Fruit fly (Drosophila melanogaster): ENCODE data around the gene toe.

Gene toe

dm6 chr3L:12414189-12414964 lies 18.1 kb downstream of the toe start, which contains the start of gene SCaMC:
Gene SCaMC, minus strand, starts transcription at chr3L:12414842.
- no peak for TF ChIP-seq Vsx2 (GFP tag; optimal IDR thresholded peaks at IDR 0.05; ENCODE audit: partially characterized antibody)
- TF ChIP-seq sv (GFP tag; optimal IDR thresholded peaks at IDR 0.05) = no peak
- no peak for TF ChIP-seq ey (GFP tag; optimal IDR thresholded peaks at IDR 0.05)
- no peak for TF ChIP-seq GATAd (GFP tag; optimal IDR thresholded peaks at IDR 0.05)
- no peak for TF ChIP-seq dsf (GFP tag; optimal IDR thresholded peaks at IDR 0.05; ENCODE audit: borderline replicate concordance)
- no peak for TF ChIP-seq OdsH (GFP tag; optimal IDR thresholded peaks at IDR 0.05)
- TF ChIP-seq Hr78 (GFP tag; optimal IDR thresholded peaks at IDR 0.05) = no peak
- TF ChIP-seq Rel (GFP tag; optimal IDR thresholded peaks at IDR 0.05) = no peak
- TF ChIP-seq Rel (tag; optimal IDR thresholded peaks at IDR 0.05) = peak; percentile 70
- no peak for TF ChIP-seq Hr83 (GFP tag; optimal IDR thresholded peaks at IDR 0.05; ENCODE audit: poor library complexity, severe bottlenecking)
- no peak for TF ChIP-seq tai (GFP tag; optimal IDR thresholded peaks at IDR 0.05)
- no peak for TF ChIP-seq Mio (GFP tag; optimal IDR thresholded peaks at IDR 0.05)
- TF ChIP-seq pan (optimal IDR thresholded peaks at IDR 0.05) = no peak
- peak; percentile 39 for TF ChIP-seq h (GFP tag; optimal IDR thresholded peaks at IDR 0.05)
- no peak for TF ChIP-seq Hnf4 (GFP tag; optimal IDR thresholded peaks at IDR 0.05)
- TF ChIP-seq Myc (optimal IDR thresholded peaks at IDR 0.05) = peak; percentile 9
- no peak for TF ChIP-seq foxo (GFP tag; optimal IDR thresholded peaks at IDR 0.05)
- TF ChIP-seq dmrt93B (GFP tag; optimal IDR thresholded peaks at IDR 0.05) = no peak
- TF ChIP-seq lola (GFP tag; optimal IDR thresholded peaks at IDR 0.05) = no peak
- peak; percentile 16 for TF ChIP-seq rgr (GFP tag; optimal IDR thresholded peaks at IDR 0.05)
- TF ChIP-seq Jra (GFP tag; optimal IDR thresholded peaks at IDR 0.05) = no peak
- no peak for TF ChIP-seq br (GFP tag; optimal IDR thresholded peaks at IDR 0.05)
- TF ChIP-seq Sp1 (GFP tag; optimal IDR thresholded peaks at IDR 0.05) = peak; percentile 4

DNA sequence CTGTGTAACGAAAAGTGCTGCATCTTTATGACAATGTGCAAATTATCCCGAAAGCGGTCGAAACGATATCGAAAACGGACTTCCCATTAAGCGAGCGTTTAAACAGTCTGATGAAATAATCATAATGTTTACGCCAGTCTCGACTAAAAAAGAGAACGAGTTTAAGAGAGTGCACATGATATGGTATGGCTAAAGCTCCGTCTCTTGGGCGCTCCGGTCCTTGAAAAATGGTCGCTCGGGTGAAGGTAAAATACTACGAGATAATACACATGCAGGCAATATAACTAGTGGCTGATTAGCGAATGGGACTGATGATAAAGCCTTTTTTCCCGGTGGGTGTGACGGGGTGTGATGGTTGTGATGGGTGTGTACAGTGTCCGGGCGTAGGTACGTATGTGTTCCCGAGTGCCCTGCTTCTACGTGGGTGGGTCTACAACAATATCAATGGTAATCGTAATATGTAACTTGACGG lies 21.2 kb downstream of the toe start:
- TF ChIP-seq sage (GFP tag; optimal IDR thresholded peaks at IDR 0.05) (no peak), Hr83 (GFP tag; optimal IDR thresholded peaks at IDR 0.05; ENCODE audit: poor library complexity, severe bottlenecking) (peak; percentile 2), dsf (GFP tag; optimal IDR thresholded peaks at IDR 0.05; ENCODE audit: borderline replicate concordance) (no peak), Rel (GFP tag; optimal IDR thresholded peaks at IDR 0.05) (no peak), Rel (tag; optimal IDR thresholded peaks at IDR 0.05) (peak; percentile 25), Myc (optimal IDR thresholded peaks at IDR 0.05) (no peak), usp (GFP tag; optimal IDR thresholded peaks at IDR 0.05) (no peak), fru (GFP tag; optimal IDR thresholded peaks at IDR 0.05) (no peak), Abd-B (GFP tag; optimal IDR thresholded peaks at IDR 0.05) (no peak), foxo (GFP tag; optimal IDR thresholded peaks at IDR 0.05) (no peak), h (GFP tag; optimal IDR thresholded peaks at IDR 0.05) (no peak), jim (GFP tag; optimal IDR thresholded peaks at IDR 0.05) (no peak), Hnf4 (GFP tag; optimal IDR thresholded peaks at IDR 0.05) (no peak), Vsx2 (GFP tag; optimal IDR thresholded peaks at IDR 0.05; ENCODE audit: partially characterized antibody) (no peak)

dm6 chr3L:12410472-12411213 lies 21.8 kb downstream of the toe start:
- TF ChIP-seq psq (GFP tag; optimal IDR thresholded peaks at IDR 0.05) (peak; percentile 46), dsf (GFP tag; optimal IDR thresholded peaks at IDR 0.05; ENCODE audit: borderline replicate concordance) (no peak), rgr (GFP tag; optimal IDR thresholded peaks at IDR 0.05) (peak; percentile 74), Dfd (GFP tag; optimal IDR thresholded peaks at IDR 0.05) (no peak), Hr83 (GFP tag; optimal IDR thresholded peaks at IDR 0.05; ENCODE audit: poor library complexity, severe bottlenecking) (peak; percentile 8), dmrt93B (GFP tag; optimal IDR thresholded peaks at IDR 0.05) (peak; percentile 34), CG9705 (GFP tag; optimal IDR thresholded peaks at IDR 0.05) (peak; percentile 30), OdsH (GFP tag; optimal IDR thresholded peaks at IDR 0.05) (peak; percentile 49), sage (GFP tag; optimal IDR thresholded peaks at IDR 0.05) (peak; percentile 42), Vsx2 (GFP tag; optimal IDR thresholded peaks at IDR 0.05; ENCODE audit: partially characterized antibody) (no peak), GATAd (GFP tag; optimal IDR thresholded peaks at IDR 0.05) (no peak), Jra (GFP tag; optimal IDR thresholded peaks at IDR 0.05) (no peak), CrebA (GFP tag; optimal IDR thresholded peaks at IDR 0.05; ENCODE audit: borderline replicate concordance) (no peak), pan (optimal IDR thresholded peaks at IDR 0.05) (no peak), jim (GFP tag; optimal IDR thresholded peaks at IDR 0.05) (no peak), CG32264 (GFP tag; optimal IDR thresholded peaks at IDR 0.05) (peak; percentile 80), Dif (GFP tag; optimal IDR thresholded peaks at IDR 0.05; ENCODE audit: partially characterized antibody) (no peak), Abd-B (GFP tag; optimal IDR thresholded peaks at IDR 0.05) (no peak), Sp1 (GFP tag; optimal IDR thresholded peaks at IDR 0.05) (peak; percentile 60), dl (GFP tag; optimal IDR thresholded peaks at IDR 0.05; ENCODE audit: insufficient read depth in 1 of 2, partially characterized antibody in 2 of 2) (no peak), Hr78 (GFP tag; optimal IDR thresholded peaks at IDR 0.05) (no peak), Rel (GFP tag; optimal IDR thresholded peaks at IDR 0.05) (no peak), Rel (tag; optimal IDR thresholded peaks at IDR 0.05) (peak; percentile 83), br (GFP tag; optimal IDR thresholded peaks at IDR 0.05) (peak; percentile 69), foxo (GFP tag; optimal IDR thresholded peaks at IDR 0.05) (peak; percentile 11 to 56), lola (GFP tag; optimal IDR thresholded peaks at IDR 0.05) (no peak), woc (GFP tag; optimal IDR thresholded peaks at IDR 0.05) (peak; percentile 63), HLH106 (tag; optimal IDR thresholded peaks at IDR 0.05) (peak; percentile 72), h (GFP tag; optimal IDR thresholded peaks at IDR 0.05) (peak; percentile 58), usp (GFP tag; optimal IDR thresholded peaks at IDR 0.05) (no peak), N (GFP tag; optimal IDR thresholded peaks at IDR 0.05) (no peak), fru (GFP tag; optimal IDR thresholded peaks at IDR 0.05) (peak; percentile 56), sv (GFP tag; optimal IDR thresholded peaks at IDR 0.05) (no peak), Mio (GFP tag; optimal IDR thresholded peaks at IDR 0.05) (no peak)

Measured in whole organism, wandering third instar larva.